Fruit fly (Drosophila melanogaster): Measurements from ENCODE around the gene CG33178.

The CG33178 gene

dm6 chrX:15076038-15076575 is 6.5 kb upstream of the CG33178 start, which contains the start of gene Lsd-2 (continued):
- no peak for TF ChIP-seq nmo (GFP tag; optimal IDR thresholded peaks at IDR 0.05)
- no peak for TF ChIP-seq tna (GFP tag; IDR thresholded peaks at IDR 0.05; ENCODE audit: partially characterized antibody)
- TF ChIP-seq Bteb2 (GFP tag; optimal IDR thresholded peaks at IDR 0.05): no peak
- 0 out of 2 replicates have a peak, but pooled peaks have one; percentile 11 for TF ChIP-seq CG3847 (GFP tag; IDR thresholded peaks at IDR 0.05)
- no peak for TF ChIP-seq CG13123 (GFP tag; optimal IDR thresholded peaks at IDR 0.05)
- TF ChIP-seq Lhr (GFP tag; optimal IDR thresholded peaks at IDR 0.05): no peak
- no peak for TF ChIP-seq TFAM (GFP tag; optimal IDR thresholded peaks at IDR 0.05)
- peak; percentile 60; the same call in 1 of the 4 replicates for TF ChIP-seq chinmo (GFP tag; IDR thresholded peaks at IDR 0.05; ENCODE audit: partially characterized antibody)
- TF ChIP-seq luna (GFP tag; optimal IDR thresholded peaks at IDR 0.05): no peak
- peak; percentile 60; the same call in 1 of the 2 replicates for TF ChIP-seq bbx (GFP tag; IDR thresholded peaks at IDR 0.05; ENCODE audit: partially characterized antibody)
- TF ChIP-seq Side (GFP tag; optimal IDR thresholded peaks at IDR 0.05): no peak
- no peak for TF ChIP-seq CG8924 (tag; optimal IDR thresholded peaks at IDR 0.05)
- peak; percentile 16 for TF ChIP-seq CG34376 (GFP tag; optimal IDR thresholded peaks at IDR 0.05)
- no peak for TF ChIP-seq wor (GFP tag; IDR thresholded peaks at IDR 0.05)
- TF ChIP-seq Hey (tag; optimal IDR thresholded peaks at IDR 0.05): no peak
- TF ChIP-seq CG4707 (GFP tag; optimal IDR thresholded peaks at IDR 0.05): no peak
- TF ChIP-seq sd (tag; optimal IDR thresholded peaks at IDR 0.05): no peak
- TF ChIP-seq CG9727 (GFP tag; optimal IDR thresholded peaks at IDR 0.05): peak; percentile 32
- TF ChIP-seq sens-2 (GFP tag; IDR thresholded peaks at IDR 0.05): no peak
- TF ChIP-seq Fer2 (tag; optimal IDR thresholded peaks at IDR 0.05): no peak
- no peak for TF ChIP-seq Camta (GFP tag; optimal IDR thresholded peaks at IDR 0.05)
- 0 out of 2 replicates have a peak, but pooled peaks have one; percentile 43 for TF ChIP-seq chm (GFP tag; IDR thresholded peaks at IDR 0.05)
- TF ChIP-seq pan (optimal IDR thresholded peaks at IDR 0.05): no peak
- peak in 1 of 2 experiments; percentile 46 for TF ChIP-seq pan (GFP tag; optimal IDR thresholded peaks at IDR 0.05 in 1 of 2, IDR thresholded peaks at IDR 0.05 in 1 of 2)
- no peak for TF ChIP-seq HLH4C (GFP tag; IDR thresholded peaks at IDR 0.05; ENCODE audit: partially characterized antibody)
- TF ChIP-seq nom (GFP tag; optimal IDR thresholded peaks at IDR 0.05): peak; percentile 75
- TF ChIP-seq CG12104 (GFP tag; optimal IDR thresholded peaks at IDR 0.05): no peak
- TF ChIP-seq CG16863 (GFP tag; optimal IDR thresholded peaks at IDR 0.05): no peak
- TF ChIP-seq CG7372 (GFP tag; IDR thresholded peaks at IDR 0.05): no peak
- TF ChIP-seq CG17361 (GFP tag; IDR thresholded peaks at IDR 0.05): no peak
- TF ChIP-seq CG15011 (GFP tag; optimal IDR thresholded peaks at IDR 0.05): no peak
- no peak for TF ChIP-seq Trl (optimal IDR thresholded peaks at IDR 0.05)
- peak; percentile 30 for TF ChIP-seq Trl (GFP tag; optimal IDR thresholded peaks at IDR 0.05)
- 0 out of 2 replicates have a peak, but pooled peaks have one; percentile 37 for TF ChIP-seq rib (GFP tag; IDR thresholded peaks at IDR 0.05)
- TF ChIP-seq chif (GFP tag; optimal IDR thresholded peaks at IDR 0.05): no peak
- TF ChIP-seq sim (GFP tag; IDR thresholded peaks at IDR 0.05): no peak
- peak; percentile 39 for TF ChIP-seq cg (GFP tag; optimal IDR thresholded peaks at IDR 0.05)
- peak; percentile 46 for TF ChIP-seq CG30403 (GFP tag; optimal IDR thresholded peaks at IDR 0.05)
- TF ChIP-seq CG14710 (tag; optimal IDR thresholded peaks at IDR 0.05): peak; percentile 17
- no peak for TF ChIP-seq pita (GFP tag; optimal IDR thresholded peaks at IDR 0.05)
- TF ChIP-seq D19B (GFP tag; optimal IDR thresholded peaks at IDR 0.05): peak; percentile 45
- no peak for TF ChIP-seq CG31224 (GFP tag; IDR thresholded peaks at IDR 0.05)
- no peak for TF ChIP-seq tap (tag; optimal IDR thresholded peaks at IDR 0.05)
- TF ChIP-seq HmgD (GFP tag; optimal IDR thresholded peaks at IDR 0.05): peak; percentile 44
- TF ChIP-seq abd-A (tag; optimal IDR thresholded peaks at IDR 0.05): peak; percentile 23
- no peak for TF ChIP-seq CG11696 (GFP tag; IDR thresholded peaks at IDR 0.05)
- no peak for TF ChIP-seq CG6272 (GFP tag; IDR thresholded peaks at IDR 0.05)
- no peak for TF ChIP-seq Optix (GFP tag; IDR thresholded peaks at IDR 0.05)
- TF ChIP-seq MTF-1 (GFP tag; optimal IDR thresholded peaks at IDR 0.05; ENCODE audit: borderline replicate concordance): peak; percentile 41
- TF ChIP-seq ken (GFP tag; IDR thresholded peaks at IDR 0.05): 0 out of 3 replicates have a peak, but pooled peaks have one; percentile 29
- peak; percentile 86 for TF ChIP-seq Ets65A (GFP tag)

Data from whole organism, embryonic.